Fruit fly (Drosophila melanogaster): ENCODE data around the gene Sry-beta.

Gene Sry-beta

DNA sequence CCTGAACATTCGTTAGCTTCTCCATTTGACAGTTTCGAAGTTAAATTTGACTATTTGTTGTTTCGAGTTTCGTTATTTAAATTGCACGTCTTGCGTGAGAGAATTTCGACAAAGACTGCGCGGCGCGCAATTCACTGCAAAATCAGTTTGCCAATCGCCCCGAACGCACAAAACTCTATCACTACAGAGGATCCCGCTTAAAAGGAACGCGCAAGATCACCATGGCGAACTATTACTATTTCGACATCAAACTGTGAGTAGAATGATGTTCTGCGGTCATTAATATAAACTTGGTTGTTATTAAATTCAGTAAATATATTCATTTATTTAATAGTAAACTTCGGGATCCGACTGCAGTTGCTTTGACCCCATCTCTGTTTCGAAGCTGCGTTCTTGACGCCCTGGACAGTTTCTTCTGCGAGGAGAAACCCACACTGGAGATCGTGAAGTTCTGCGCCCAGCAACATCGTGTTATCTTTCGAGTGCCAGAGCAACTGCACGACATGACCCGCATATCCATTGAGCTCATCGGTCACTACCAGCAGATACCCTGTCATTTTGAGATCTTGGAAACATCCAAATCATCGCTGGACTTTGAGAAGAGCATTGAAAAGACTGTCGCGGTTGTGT lies 16.5 kb downstream of the Sry-beta start, which contains the start of the genes Rpp14b and spn-A (continued):
- TF ChIP-seq sc (optimal IDR thresholded peaks at IDR 0.05) (no peak), sc (GFP tag; optimal IDR thresholded peaks at IDR 0.05) (no peak), Drgx (GFP tag; IDR thresholded peaks at IDR 0.05) (0 out of 2 replicates have a peak, but pooled peaks have one; percentile 25), CG1602 (GFP tag; optimal IDR thresholded peaks at IDR 0.05) (peak; percentile 19), CG17186 (GFP tag; optimal IDR thresholded peaks at IDR 0.05) (no peak), btn (GFP tag; optimal IDR thresholded peaks at IDR 0.05) (no peak), Eip74EF (GFP tag; optimal IDR thresholded peaks at IDR 0.05) (no peak), Fer3 (tag; optimal IDR thresholded peaks at IDR 0.05) (no peak), CG12299 (tag; optimal IDR thresholded peaks at IDR 0.05) (no peak), CG13424 (tag; optimal IDR thresholded peaks at IDR 0.05) (peak; percentile 35), CG12104 (GFP tag; optimal IDR thresholded peaks at IDR 0.05) (no peak), CoRest (tag; optimal IDR thresholded peaks at IDR 0.05) (peak; percentile 14), gro (GFP tag; optimal IDR thresholded peaks at IDR 0.05) (no peak), bowl (GFP tag; IDR thresholded peaks at IDR 0.05) (no peak), pita (GFP tag; optimal IDR thresholded peaks at IDR 0.05) (no peak), Med (GFP tag) (peak; percentile 52), HLH4C (GFP tag; IDR thresholded peaks at IDR 0.05; ENCODE audit: partially characterized antibody) (no peak), CG17359 (tag; optimal IDR thresholded peaks at IDR 0.05) (no peak), CG7987 (GFP tag; optimal IDR thresholded peaks at IDR 0.05) (no peak), knrl (GFP tag; IDR thresholded peaks at IDR 0.05; ENCODE audit: partially characterized antibody) (no peak), CG4360 (GFP tag; IDR thresholded peaks at IDR 0.05) (no peak), kni (GFP tag; optimal IDR thresholded peaks at IDR 0.05) (no peak), tap (tag; optimal IDR thresholded peaks at IDR 0.05) (no peak), CG12769 (tag; optimal IDR thresholded peaks at IDR 0.05) (peak; percentile 43), NFAT (GFP tag; IDR thresholded peaks at IDR 0.05) (0 out of 2 replicates have a peak, but pooled peaks have one; percentile 11), Gug (GFP tag; IDR thresholded peaks at IDR 0.05) (peak; percentile 53; the same call in 2 of the 4 replicates), CG10565 (GFP tag; optimal IDR thresholded peaks at IDR 0.05) (no peak), Spps (tag; optimal IDR thresholded peaks at IDR 0.05) (no peak), CG10431 (GFP tag; optimal IDR thresholded peaks at IDR 0.05) (no peak), chif (GFP tag; optimal IDR thresholded peaks at IDR 0.05) (no peak), PHDP (tag; optimal IDR thresholded peaks at IDR 0.05) (no peak), phol (tag; optimal IDR thresholded peaks at IDR 0.05) (peak; percentile 11), tx (GFP tag; optimal IDR thresholded peaks at IDR 0.05) (no peak), CG4820 (GFP tag; optimal IDR thresholded peaks at IDR 0.05) (peak; percentile 90), gsb-n (tag; optimal IDR thresholded peaks at IDR 0.05) (no peak), Scr (GFP tag; IDR thresholded peaks at IDR 0.05; ENCODE audit: partially characterized antibody) (no peak), B-H2 (GFP tag; optimal IDR thresholded peaks at IDR 0.05) (peak; percentile 46), CG4328 (GFP tag; optimal IDR thresholded peaks at IDR 0.05) (no peak), CG31441 (GFP tag; IDR thresholded peaks at IDR 0.05) (no peak), Dbx (GFP tag; IDR thresholded peaks at IDR 0.05) (no peak), Hsf (GFP tag; optimal IDR thresholded peaks at IDR 0.05) (no peak), luna (GFP tag; optimal IDR thresholded peaks at IDR 0.05) (no peak), twi (tag; optimal IDR thresholded peaks at IDR 0.05) (no peak), HLHmδ (GFP tag; optimal IDR thresholded peaks at IDR 0.05) (no peak), Lhr (GFP tag; optimal IDR thresholded peaks at IDR 0.05) (no peak), BEAF-32 (GFP tag; optimal IDR thresholded peaks at IDR 0.05) (peak; percentile 33), YL-1 (GFP tag; optimal IDR thresholded peaks at IDR 0.05) (peak; percentile 43)

All from whole organism, embryonic.